Fruit fly (Drosophila melanogaster): ENCODE data around the gene noc.

The noc gene

DNA sequence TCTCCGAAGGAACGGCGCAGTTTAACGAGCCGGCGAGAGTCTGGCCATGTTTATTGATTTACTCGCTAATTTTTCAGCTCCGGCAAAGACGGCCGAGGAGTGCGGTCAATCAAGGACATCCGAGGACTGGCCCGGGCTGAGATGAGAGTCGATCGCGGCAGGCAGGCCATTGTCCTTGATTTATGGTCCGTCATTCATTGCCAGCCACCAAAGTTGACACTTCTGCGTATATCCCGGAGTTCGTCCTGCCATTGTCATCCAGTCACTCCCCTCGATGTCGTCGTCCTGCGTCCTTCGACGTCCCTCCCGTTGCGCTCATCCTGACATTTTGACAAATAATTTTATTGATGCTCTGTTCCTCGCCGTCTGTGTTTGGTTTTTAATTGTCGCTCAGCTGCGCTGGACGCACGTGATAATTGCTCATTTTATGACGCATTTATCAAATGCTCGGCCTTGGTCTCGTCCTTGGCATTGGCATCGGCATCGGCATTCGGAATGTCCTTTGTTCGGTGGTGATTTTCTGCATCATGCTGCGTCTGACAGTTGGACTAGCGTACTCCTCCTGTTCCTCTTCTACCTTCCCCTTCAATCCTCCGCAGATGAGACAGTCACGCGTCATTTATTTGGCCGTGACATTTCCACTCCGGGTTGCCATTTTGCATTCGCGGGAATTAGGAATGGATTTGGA, 4.4 kb upstream of the noc start (continued):
- no peak for TF ChIP-seq CG12299 (tag; optimal IDR thresholded peaks at IDR 0.05)
- TF ChIP-seq lov (optimal IDR thresholded peaks at IDR 0.05): no peak
- no peak for TF ChIP-seq lov (GFP tag; IDR thresholded peaks at IDR 0.05)
- no peak for TF ChIP-seq CG15479 (GFP tag; optimal IDR thresholded peaks at IDR 0.05)
- no peak for TF ChIP-seq CG14860 (GFP tag; IDR thresholded peaks at IDR 0.05; ENCODE audit: partially characterized antibody)
- no peak for TF ChIP-seq CG6272 (GFP tag; IDR thresholded peaks at IDR 0.05)
- TF ChIP-seq Hr78 (GFP tag; optimal IDR thresholded peaks at IDR 0.05): no peak
- TF ChIP-seq CG32532 (GFP tag; IDR thresholded peaks at IDR 0.05): no peak
- no peak for TF ChIP-seq lilli (GFP tag; optimal IDR thresholded peaks at IDR 0.05)
- TF ChIP-seq Antp (GFP tag; optimal IDR thresholded peaks at IDR 0.05): no peak
- TF ChIP-seq Bteb2 (GFP tag; optimal IDR thresholded peaks at IDR 0.05): no peak
- no peak for TF ChIP-seq Dfd (GFP tag; optimal IDR thresholded peaks at IDR 0.05)
- TF ChIP-seq CG14441 (GFP tag; IDR thresholded peaks at IDR 0.05): no peak
- TF ChIP-seq sisA (GFP tag; IDR thresholded peaks at IDR 0.05): no peak
- TF ChIP-seq Atf3 (GFP tag; optimal IDR thresholded peaks at IDR 0.05): no peak
- no peak for TF ChIP-seq CG8281 (tag; optimal IDR thresholded peaks at IDR 0.05)
- TF ChIP-seq CG4404 (GFP tag; IDR thresholded peaks at IDR 0.05): no peak
- no peak for TF ChIP-seq CG10147 (GFP tag; optimal IDR thresholded peaks at IDR 0.05)
- TF ChIP-seq gem (tag; optimal IDR thresholded peaks at IDR 0.05): no peak
- TF ChIP-seq gt (GFP tag; IDR thresholded peaks at IDR 0.05): no peak
- no peak for TF ChIP-seq Deaf1 (tag; optimal IDR thresholded peaks at IDR 0.05)
- no peak for TF ChIP-seq fu2 (GFP tag; optimal IDR thresholded peaks at IDR 0.05)
- no peak for TF ChIP-seq trem (tag; optimal IDR thresholded peaks at IDR 0.05)
- TF ChIP-seq CG8765 (GFP tag; IDR thresholded peaks at IDR 0.05): no peak
- TF ChIP-seq CG8290 (GFP tag; optimal IDR thresholded peaks at IDR 0.05): no peak
- no peak for TF ChIP-seq CG8290 (tag; optimal IDR thresholded peaks at IDR 0.05)
- TF ChIP-seq stwl (tag; optimal IDR thresholded peaks at IDR 0.05): no peak
- TF ChIP-seq mam (GFP tag; optimal IDR thresholded peaks at IDR 0.05): no peak
- TF ChIP-seq CG17829 (tag; optimal IDR thresholded peaks at IDR 0.05): no peak
- TF ChIP-seq CG34376 (GFP tag; optimal IDR thresholded peaks at IDR 0.05): no peak
- TF ChIP-seq Sin3A (optimal IDR thresholded peaks at IDR 0.05): no peak
- TF ChIP-seq cas (GFP tag; IDR thresholded peaks at IDR 0.05): no peak
- no peak for TF ChIP-seq CG15073 (GFP tag; optimal IDR thresholded peaks at IDR 0.05)
- TF ChIP-seq Hsf (GFP tag; optimal IDR thresholded peaks at IDR 0.05): no peak
- peak; percentile 13 for TF ChIP-seq twi (tag; optimal IDR thresholded peaks at IDR 0.05)
- no peak for TF ChIP-seq CG31224 (GFP tag; IDR thresholded peaks at IDR 0.05)
- TF ChIP-seq run (tag; optimal IDR thresholded peaks at IDR 0.05): no peak
- TF ChIP-seq Bgb (GFP tag; IDR thresholded peaks at IDR 0.05; ENCODE audit: partially characterized antibody): no peak
- TF ChIP-seq nerfin-1 (tag; optimal IDR thresholded peaks at IDR 0.05): peak; percentile 79
- no peak for TF ChIP-seq croc (GFP tag; conservative IDR thresholded peaks at IDR 0.05)
- TF ChIP-seq Hmr (GFP tag; optimal IDR thresholded peaks at IDR 0.05): no peak
- TF ChIP-seq onecut (GFP tag; IDR thresholded peaks at IDR 0.05): no peak
- TF ChIP-seq zen (tag; optimal IDR thresholded peaks at IDR 0.05): peak; percentile 92
- TF ChIP-seq Dip2 (GFP tag; IDR thresholded peaks at IDR 0.05): no peak
- TF ChIP-seq vnd (GFP tag; IDR thresholded peaks at IDR 0.05; ENCODE audit: partially characterized antibody): no peak
- TF ChIP-seq D (optimal IDR thresholded peaks at IDR 0.05): peak; percentile 99
- TF ChIP-seq D (GFP tag; optimal IDR thresholded peaks at IDR 0.05): peak; percentile 17
- TF ChIP-seq fd64A (GFP tag; optimal IDR thresholded peaks at IDR 0.05): no peak
- TF ChIP-seq unc-4 (GFP tag; IDR thresholded peaks at IDR 0.05; ENCODE audit: partially characterized antibody): no peak
- no peak for TF ChIP-seq nom (GFP tag; optimal IDR thresholded peaks at IDR 0.05)
- no peak for TF ChIP-seq Fer2 (tag; optimal IDR thresholded peaks at IDR 0.05)
- TF ChIP-seq CG10209 (GFP tag; optimal IDR thresholded peaks at IDR 0.05): no peak

Data from whole organism, embryonic.